Fruit fly (Drosophila melanogaster): ENCODE results near the gene Patsas.

DNA sequence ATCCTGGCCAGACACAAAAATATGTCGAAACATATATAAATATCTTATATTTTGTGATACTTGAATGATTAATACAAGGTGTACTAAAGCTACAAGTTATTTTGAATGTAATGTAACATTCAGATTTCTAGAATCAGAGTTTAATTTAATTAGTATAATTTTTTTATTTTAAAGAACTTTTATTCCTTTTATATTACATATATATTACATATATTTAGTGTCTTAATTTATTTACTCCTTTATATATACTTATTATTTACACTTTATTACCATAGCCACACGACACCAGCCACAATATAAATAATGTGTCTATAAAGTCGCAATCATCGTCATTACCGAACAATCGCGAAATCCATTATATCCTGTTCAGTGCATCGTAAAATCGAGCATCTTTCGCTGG lies 11.6 kb downstream of the Patsas start, which contains the start of gene Pex19:
- TF ChIP-seq Hnf4 (GFP tag; optimal IDR thresholded peaks at IDR 0.05) (no peak), usp (GFP tag; optimal IDR thresholded peaks at IDR 0.05) (no peak), Jra (GFP tag; optimal IDR thresholded peaks at IDR 0.05) (no peak), Abd-B (GFP tag; optimal IDR thresholded peaks at IDR 0.05) (no peak), tai (GFP tag; optimal IDR thresholded peaks at IDR 0.05) (no peak), Mio (GFP tag; optimal IDR thresholded peaks at IDR 0.05) (no peak), Hr78 (GFP tag; optimal IDR thresholded peaks at IDR 0.05) (no peak), woc (GFP tag; optimal IDR thresholded peaks at IDR 0.05) (no peak), sage (GFP tag; optimal IDR thresholded peaks at IDR 0.05) (no peak), OdsH (GFP tag; optimal IDR thresholded peaks at IDR 0.05) (no peak), fru (GFP tag; optimal IDR thresholded peaks at IDR 0.05) (no peak)

Data from whole organism, wandering third instar larva.